Worm (Caenorhabditis elegans) whole organism, young adult: Measurements from ENCODE around the gene T09F5.1.

Source experiments
- B0261.1 ChIP-seq: sonication (generic microtip); optimal IDR thresholded peaks from 2 replicates; lab custom pipeline; 2016; ENCODE audit warnings: mild to moderate bottlenecking, missing genetic modification characterization, moderate library complexity, missing compliant biosample characterization
- B0336.3 ChIP-seq: fragments of 200-800 bp; sonication (Bioruptor generic); IDR thresholded peaks from 2 replicates; pipeline ENCODE4 v1.3.6; 2022; ENCODE audit warnings: missing genetic modification characterization, missing compliant biosample characterization
- D2030.7 ChIP-seq: fragments of 200-800 bp; sonication (Bioruptor generic); IDR thresholded peaks from 2 replicates; pipeline ENCODE4 v1.3.6; 2022; ENCODE audit warnings: missing genetic modification reagents, missing genetic modification characterization, missing compliant biosample characterization
- F33H1.4 ChIP-seq: fragments of 200-800 bp; sonication (Bioruptor generic); IDR thresholded peaks from 2 replicates; pipeline ENCODE4 v1.3.6; 2022; ENCODE audit warnings: missing genetic modification reagents, missing genetic modification characterization, missing compliant biosample characterization
- F52B5.7 ChIP-seq: sonication (generic microtip); optimal IDR thresholded peaks from 2 replicates; lab custom pipeline; 2016; ENCODE audit warnings: mild to moderate bottlenecking, missing genetic modification characterization, missing compliant biosample characterization
- ama-1 ChIP-seq, 3 experiments: fragments of 150-350 bp in 1 of 3; sonication (generic microtip) in 2 of 3; optimal IDR thresholded peaks; 2 replicates each; lab custom pipeline; 2014 to 2018; ENCODE audit warnings: missing biosample characterization in 2 of 3, missing genetic modification characterization in 2 of 3, missing genetic modification reagents in 2 of 3
- aptf-2 ChIP-seq: fragments of 200-800 bp; sonication (Bioruptor generic); conservative IDR thresholded peaks from 2 replicates; pipeline ENCODE4 v1.3.6; 2022; ENCODE audit warnings: missing genetic modification reagents, missing genetic modification characterization, missing compliant biosample characterization
- aptf-3 ChIP-seq: fragments of 200-800 bp; sonication (Bioruptor generic); IDR thresholded peaks from 2 replicates; pipeline ENCODE4 v1.3.6; 2022; ENCODE audit warnings: missing genetic modification characterization, missing compliant biosample characterization
- atf-7 ChIP-seq: sonication (generic microtip); optimal IDR thresholded peaks from 2 replicates; lab custom pipeline; 2017; ENCODE audit warnings: mild to moderate bottlenecking, missing genetic modification characterization, missing compliant biosample characterization
- attf-3 ChIP-seq: fragments of 200-800 bp; sonication (Bioruptor generic); conservative IDR thresholded peaks from 2 replicates; pipeline ENCODE4 v1.3.6; 2022; ENCODE audit warnings: missing genetic modification reagents, missing genetic modification characterization, missing compliant biosample characterization
- bed-1 ChIP-seq: fragments of 200-800 bp; sonication (Bioruptor generic); IDR thresholded peaks from 2 replicates; pipeline ENCODE4 v1.3.6; 2022; ENCODE audit warnings: missing genetic modification reagents, missing genetic modification characterization, missing compliant biosample characterization
- ccch-3 ChIP-seq: fragments of 200-800 bp; sonication (Bioruptor generic); optimal IDR thresholded peaks from 2 replicates; lab custom pipeline; 2018; ENCODE audit warnings: mild to moderate bottlenecking, missing genetic modification characterization, missing compliant biosample characterization
- ceh-91 ChIP-seq: fragments of 200-800 bp; sonication (Bioruptor generic); IDR thresholded peaks from 2 replicates; pipeline ENCODE4 v1.3.6; 2022; ENCODE audit warnings: missing genetic modification reagents, missing genetic modification characterization, missing compliant biosample characterization
- dox-1 ChIP-seq: fragments of 200-800 bp; sonication (Bioruptor generic); IDR thresholded peaks from 2 replicates; pipeline ENCODE4 v1.3.6; 2022; ENCODE audit warnings: missing genetic modification reagents, missing genetic modification characterization, missing compliant biosample characterization
- dpl-1 ChIP-seq: fragments of 150-350 bp; optimal IDR thresholded peaks from 2 replicates; lab custom pipeline; 2014; ENCODE audit warnings: missing biosample characterization, missing genetic modification reagents, missing genetic modification characterization
- efl-1 ChIP-seq: fragments of 150-350 bp; optimal IDR thresholded peaks from 2 replicates; lab custom pipeline; 2014; ENCODE audit warnings: missing biosample characterization, missing genetic modification reagents, missing genetic modification characterization
- egl-18 ChIP-seq: fragments of 200-800 bp; sonication (Bioruptor generic); IDR thresholded peaks from 2 replicates; pipeline ENCODE4 v1.3.6; 2022; ENCODE audit warnings: missing genetic modification reagents, missing genetic modification characterization, missing compliant biosample characterization
- egl-44 ChIP-seq: fragments of 200-800 bp; sonication (Bioruptor generic); IDR thresholded peaks from 2 replicates; pipeline ENCODE4 v1.3.6; 2022; ENCODE audit warnings: missing genetic modification reagents, missing genetic modification characterization, missing compliant biosample characterization
- ekl-4 ChIP-seq: fragments of 200-800 bp; sonication (Bioruptor generic); IDR thresholded peaks from 2 replicates; pipeline ENCODE4 v1.3.6; 2022; ENCODE audit warnings: missing genetic modification reagents, missing genetic modification characterization, missing compliant biosample characterization
- him-1 ChIP-seq: sonication (generic microtip); optimal IDR thresholded peaks from 2 replicates; lab custom pipeline; 2016; ENCODE audit warnings: missing genotype, missing genetic modification reagents, missing genetic modification characterization, missing compliant biosample characterization
- hmg-1.2 ChIP-seq: fragments of 200-800 bp; sonication (Bioruptor generic); IDR thresholded peaks from 2 replicates; pipeline ENCODE4 v1.3.6; 2022; ENCODE audit warnings: missing genetic modification reagents, missing genetic modification characterization, missing compliant biosample characterization
- hsf-1 ChIP-seq: fragments of 200-800 bp; sonication (Bioruptor generic); IDR thresholded peaks from 2 replicates; pipeline ENCODE4 v1.3.6; 2022; ENCODE audit warnings: missing genetic modification reagents, missing genetic modification characterization, missing compliant biosample characterization
- lin-35 ChIP-seq, 3 experiments: fragments of 150-350 bp in 2 of 3; sonication (generic microtip) in 1 of 3; optimal IDR thresholded peaks; 2 replicates each; lab custom pipeline; 2014 to 2018; ENCODE audit warnings: missing biosample characterization in 3 of 3, missing genetic modification characterization in 3 of 3, missing genetic modification reagents in 3 of 3
- lin-54 ChIP-seq: fragments of 200-800 bp; sonication (Bioruptor generic); optimal IDR thresholded peaks from 2 replicates; lab custom pipeline; 2018; ENCODE audit warnings: mild to moderate bottlenecking, missing genetic modification characterization, missing compliant biosample characterization
- lsl-1 ChIP-seq: fragments of 200-800 bp; sonication (Bioruptor generic); optimal IDR thresholded peaks from 2 replicates; lab custom pipeline; 2018; ENCODE audit warnings: mild to moderate bottlenecking, missing genetic modification characterization, moderate library complexity, missing compliant biosample characterization
- madf-3 ChIP-seq: fragments of 200-800 bp; sonication (Bioruptor generic); IDR thresholded peaks from 2 replicates; pipeline ENCODE4 v1.3.6; 2022; ENCODE audit warnings: missing genetic modification reagents, missing genetic modification characterization, missing compliant biosample characterization
- madf-8 ChIP-seq: fragments of 200-800 bp; sonication (Bioruptor generic); conservative IDR thresholded peaks from 2 replicates; pipeline ENCODE4 v1.3.6; 2022; ENCODE audit warnings: missing genetic modification reagents, missing genetic modification characterization, missing compliant biosample characterization
- mcd-1 ChIP-seq: fragments of 200-800 bp; sonication (Bioruptor generic); IDR thresholded peaks from 2 replicates; pipeline ENCODE4 v1.3.6; 2022; ENCODE audit warnings: missing genetic modification reagents, missing genetic modification characterization, missing compliant biosample characterization
- mxl-1 ChIP-seq: sonication (generic microtip); optimal IDR thresholded peaks from 2 replicates; lab custom pipeline; 2016; ENCODE audit warnings: missing genetic modification characterization, missing compliant biosample characterization
- nhr-80 ChIP-seq: sonication (generic microtip); optimal IDR thresholded peaks from 2 replicates; lab custom pipeline; 2016; ENCODE audit warnings: missing genetic modification characterization, missing compliant biosample characterization
- pbrm-1 ChIP-seq: fragments of 200-800 bp; sonication (Bioruptor generic); IDR thresholded peaks from 2 replicates; pipeline ENCODE4 v1.3.6; 2022; ENCODE audit warnings: missing genetic modification reagents, missing genetic modification characterization, missing compliant biosample characterization
- rcor-1 ChIP-seq: fragments of 200-800 bp; sonication (Bioruptor generic); IDR thresholded peaks from 2 replicates; pipeline ENCODE4 v1.3.6; 2022; ENCODE audit warnings: missing genetic modification reagents, missing genetic modification characterization, missing compliant biosample characterization
- rec-8 ChIP-seq, 2 experiments: sonication (generic microtip); optimal IDR thresholded peaks; 2 replicates each; lab custom pipeline; 2016; ENCODE audit warnings: mild to moderate bottlenecking in 2 of 2, missing genetic modification characterization in 2 of 2, missing genetic modification reagents in 2 of 2, missing genotype in 2 of 2, missing biosample characterization in 1 of 2, missing compliant biosample characterization in 1 of 2, moderate library complexity in 1 of 2
- repo-1 ChIP-seq: sonication (generic microtip); optimal IDR thresholded peaks from 2 replicates; lab custom pipeline; 2017; ENCODE audit warnings: mild to moderate bottlenecking, missing genetic modification characterization, missing compliant biosample characterization
- rpc-1 ChIP-seq, 2 experiments: fragments of 150-350 bp in 1 of 2; sonication (generic microtip) in 1 of 2; optimal IDR thresholded peaks; 2 replicates each; lab custom pipeline; 2014 to 2018; ENCODE audit warnings: missing biosample characterization in 1 of 2, missing genetic modification characterization in 1 of 2, missing genetic modification reagents in 1 of 2, missing genotype in 1 of 2
- sea-2 ChIP-seq: fragments of 200-800 bp; sonication (Bioruptor generic); IDR thresholded peaks from 2 replicates; pipeline ENCODE4 v1.3.6; 2022; ENCODE audit warnings: missing genetic modification characterization, missing compliant biosample characterization
- snpc-1.1 ChIP-seq: sonication (generic microtip); optimal IDR thresholded peaks from 2 replicates; lab custom pipeline; 2017; ENCODE audit warnings: missing genetic modification characterization, mild to moderate bottlenecking, missing compliant biosample characterization, antibody characterized with exemption, moderate library complexity, missing genotype, missing genetic modification reagents; ENCODE audit not compliant: insufficient read depth
- snpc-1.3 ChIP-seq: sonication (generic microtip); optimal IDR thresholded peaks from 2 replicates; lab custom pipeline; 2017; ENCODE audit warnings: missing genetic modification characterization, mild to moderate bottlenecking, missing compliant biosample characterization, antibody characterized with exemption, moderate library complexity, missing genotype, missing genetic modification reagents; ENCODE audit not compliant: insufficient read depth
- snpc-4 ChIP-seq, 5 experiments: fragments of 150-350 bp in 1 of 5; sonication (generic microtip) in 4 of 5; optimal IDR thresholded peaks; 2 replicates each; lab custom pipeline; 2014 to 2018; ENCODE audit warnings: missing genetic modification characterization in 5 of 5, missing biosample characterization in 3 of 5, antibody characterized with exemption in 2 of 5, mild to moderate bottlenecking in 2 of 5, missing compliant biosample characterization in 2 of 5, missing genotype in 2 of 5, moderate library complexity in 2 of 5, missing genetic modification reagents in 1 of 5
- tbp1 ChIP-seq: fragments of 200-800 bp; sonication (Bioruptor generic); optimal IDR thresholded peaks from 2 replicates; lab custom pipeline; 2018; ENCODE audit warnings: mild to moderate bottlenecking, missing genetic modification characterization, missing compliant biosample characterization
- unc-130 ChIP-seq: sonication (generic microtip); optimal IDR thresholded peaks from 2 replicates; lab custom pipeline; 2016; ENCODE audit warnings: missing genetic modification reagents, missing genetic modification characterization, missing compliant biosample characterization
- xnd-1 ChIP-seq: sonication (generic microtip); optimal IDR thresholded peaks from 2 replicates; lab custom pipeline; 2016; ENCODE audit warnings: missing genotype, missing genetic modification reagents, missing genetic modification characterization, missing compliant biosample characterization

The T09F5.1 gene

ce11 chrV:15182407-15182806 is 33.5 kb downstream of the T09F5.1 start, which contains the start of gene fbxa-84:
Gene fbxa-84 (plus strand): TSS chrV:15182440.
- TF ChIP-seq bed-1 (no peak), nhr-80 (tag; lab: Kevin White, UChicago) (peak; percentile 50)

ce11 chrV:15184097-15185040 is 35.5 kb downstream of the T09F5.1 start, which contains the start of gene Y75B12B.1:
Gene Y75B12B.1 (plus strand): TSS chrV:15184699.
- TF ChIP-seq D2030.7 (GFP tag; lab: Robert Waterston, UW) = peak; percentile 89
- peak in 1 of 2 experiments; percentile 29 for TF ChIP-seq rec-8 (tag; optimal IDR thresholded peaks at IDR 0.05; lab: Kevin White, UChicago)
- TF ChIP-seq madf-3 (GFP tag; lab: Robert Waterston, UW) = 0 out of 2 replicates have a peak, but pooled peaks have one; percentile 24
- no peak for TF ChIP-seq egl-44 (GFP tag; lab: Robert Waterston, UW)
- TF ChIP-seq ekl-4 = 0 out of 2 replicates have a peak, but pooled peaks have one; percentile 52
- peak; percentile 9; the same call in 1 of the 2 replicates for TF ChIP-seq hmg-1.2 (GFP tag; lab: Robert Waterston, UW)
- TF ChIP-seq mxl-1 (tag; lab: Kevin White, UChicago) = no peak
- peak; percentile 67 for TF ChIP-seq lin-54
- peak; percentile 68 for TF ChIP-seq dox-1 (GFP tag; lab: Robert Waterston, UW)
- peak; percentile 33 for TF ChIP-seq snpc-1.1 (tag; lab: Kevin White, UChicago)
- TF ChIP-seq ama-1 (optimal IDR thresholded peaks at IDR 0.05; lab: Kevin White, UChicago) = no peak
- TF ChIP-seq ama-1 (GFP tag; optimal IDR thresholded peaks at IDR 0.05; lab: Kevin White, UChicago) = no peak
- TF ChIP-seq B0261.1 = peak; percentile 20
- TF ChIP-seq xnd-1 (tag; lab: Kevin White, UChicago) = peak; percentile 95
- no peak for TF ChIP-seq aptf-3 (GFP tag; lab: Robert Waterston, UW)
- TF ChIP-seq rcor-1 = peak; percentile 46
- TF ChIP-seq ccch-3 (GFP tag; lab: Kevin White, UChicago) = no peak
- TF ChIP-seq hsf-1 (GFP tag; lab: Robert Waterston, UW) = peak; percentile 84
- TF ChIP-seq unc-130 (GFP tag; lab: Kevin White, UChicago) = peak; percentile 2
- TF ChIP-seq lsl-1 (GFP tag; lab: Kevin White, UChicago) = peak; percentile 96
- no peak for TF ChIP-seq F52B5.7 (tag; lab: Kevin White, UChicago)
- peak; percentile 34 for TF ChIP-seq snpc-1.3 (tag; lab: Kevin White, UChicago)
- peak; percentile 61 for TF ChIP-seq tbp1 (GFP tag; lab: Kevin White, UChicago)
- peak; percentile 67 for TF ChIP-seq dpl-1 (GFP tag; lab: Kevin White, UChicago)
- TF ChIP-seq ceh-91 (GFP tag; lab: Robert Waterston, UW) = peak; percentile 74
- TF ChIP-seq madf-8 (GFP tag; lab: Robert Waterston, UW) = peak; percentile 66
- TF ChIP-seq B0336.3 = peak; percentile 84
- TF ChIP-seq sea-2 (GFP tag; lab: Robert Waterston, UW) = no peak
- no peak for TF ChIP-seq snpc-4 (GFP tag; optimal IDR thresholded peaks at IDR 0.05; lab: Kevin White, UChicago)
- peak in 1 of 4 experiments; percentile 25 for TF ChIP-seq snpc-4 (tag; optimal IDR thresholded peaks at IDR 0.05; lab: Kevin White, UChicago)
- no peak for TF ChIP-seq rpc-1 (optimal IDR thresholded peaks at IDR 0.05; lab: Kevin White, UChicago)
- peak; percentile 10 for TF ChIP-seq rpc-1 (tag; optimal IDR thresholded peaks at IDR 0.05; lab: Kevin White, UChicago)
- TF ChIP-seq efl-1 (GFP tag; lab: Kevin White, UChicago) = peak; percentile 91
- peak; percentile 78 for TF ChIP-seq mcd-1 (GFP tag; lab: Robert Waterston, UW)
- peak; percentile 85 for TF ChIP-seq him-1 (tag; lab: Kevin White, UChicago)
- peak in 2 of 3 experiments; percentile 37 to 39 for TF ChIP-seq lin-35 (GFP tag; optimal IDR thresholded peaks at IDR 0.05; lab: Kevin White, UChicago)
- TF ChIP-seq attf-3 (GFP tag; lab: Robert Waterston, UW) = no peak
- TF ChIP-seq F33H1.4 (GFP tag; lab: Robert Waterston, UW) = peak; percentile 67
- no peak for TF ChIP-seq egl-18 (GFP tag; lab: Robert Waterston, UW)
- peak; percentile 12 for TF ChIP-seq repo-1 (tag; lab: Kevin White, UChicago)
- no peak for TF ChIP-seq aptf-2
- TF ChIP-seq pbrm-1 (GFP tag; lab: Robert Waterston, UW) = peak; percentile 69; the same call in 1 of the 2 replicates
- TF ChIP-seq atf-7 (tag; lab: Kevin White, UChicago) = no peak
